Worm (Caenorhabditis elegans): ENCODE measurements around the gene ran-3.
A peak's percentile ranks its signal among the peaks of the same experiment; 100 is the strongest.

Gene ran-3

ce11 chrII:8295296-8295695 lies 29.6 kb downstream of the ran-3 start, which contains the start of gene nlp-55:
TSS of gene nlp-55 (minus strand) at chrII:8295396.
- TF ChIP-seq lin-14 (GFP tag; optimal IDR thresholded peaks at IDR 0.05), result peak; percentile 7
- TF ChIP-seq skn-1 (tag; optimal IDR thresholded peaks at IDR 0.05), result no peak
- no peak for TF ChIP-seq ceh-63 (GFP tag; optimal IDR thresholded peaks at IDR 0.05)
- no peak for TF ChIP-seq egl-13 (tag; optimal IDR thresholded peaks at IDR 0.05)
- TF ChIP-seq lin-39 (tag; optimal IDR thresholded peaks at IDR 0.05), result no peak

ce11 chrII:8285837-8286236 lies 39.0 kb downstream of the ran-3 start:
- peak; percentile 35 for TF ChIP-seq ama-1 (optimal IDR thresholded peaks at IDR 0.05)

DNA sequence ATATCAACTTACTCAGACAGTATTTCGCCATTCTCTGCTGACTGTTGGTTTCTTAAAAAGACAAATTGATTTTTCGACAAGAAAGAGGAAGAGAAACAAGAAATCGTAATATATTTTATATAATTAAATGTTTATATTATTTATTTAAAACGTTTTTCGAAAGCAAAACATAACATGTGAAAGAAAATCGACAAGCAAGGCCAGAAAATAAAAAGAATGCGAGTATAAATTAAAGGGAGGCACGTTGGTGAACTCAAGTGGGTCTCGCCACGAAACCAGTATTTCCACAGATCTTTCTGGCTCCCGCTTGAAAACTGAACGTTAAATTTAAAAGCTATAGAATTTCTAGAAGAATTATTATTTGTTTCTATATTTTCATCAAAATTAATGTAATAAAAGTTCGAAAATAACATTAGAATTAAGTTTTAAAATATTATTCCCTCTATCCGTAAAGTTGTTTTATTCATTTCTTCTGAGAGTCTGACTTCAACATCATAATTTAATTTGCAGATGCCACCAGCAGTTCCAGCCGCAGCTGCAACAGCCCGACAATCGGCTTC lies 41.6 kb downstream of the ran-3 start, which contains the start of the genes nst-1 and cct-4:
Gene nst-1 (minus strand): TSS at position 51 of the 560 bp plus-strand sequence.
Gene cct-4 (plus strand): TSS at position 510 of the 560 bp plus-strand sequence.
- no peak for TF ChIP-seq jun-1 (tag; optimal IDR thresholded peaks at IDR 0.05)
- TF ChIP-seq nhr-28 (tag; optimal IDR thresholded peaks at IDR 0.05), result no peak
- TF ChIP-seq aha-1 (tag; optimal IDR thresholded peaks at IDR 0.05), result no peak
- TF ChIP-seq lin-14 (GFP tag; optimal IDR thresholded peaks at IDR 0.05), result no peak
- no peak for TF ChIP-seq nhr-76 (tag; optimal IDR thresholded peaks at IDR 0.05)
- no peak for TF ChIP-seq fkh-10 (GFP tag; optimal IDR thresholded peaks at IDR 0.05)
- no peak for TF ChIP-seq alr-1 (tag; optimal IDR thresholded peaks at IDR 0.05; ENCODE audit: borderline replicate concordance)
- TF ChIP-seq isw-1 (GFP tag; IDR thresholded peaks at IDR 0.05), result no peak
- TF ChIP-seq efl-3 (GFP tag; optimal IDR thresholded peaks at IDR 0.05), result no peak
- TF ChIP-seq vab-15 (tag; optimal IDR thresholded peaks at IDR 0.05), result no peak
- TF ChIP-seq C34B4.2 (tag; optimal IDR thresholded peaks at IDR 0.05), result no peak
- TF ChIP-seq mdl-1 (tag; optimal IDR thresholded peaks at IDR 0.05), result no peak
- no peak for TF ChIP-seq ces-1 (GFP tag; optimal IDR thresholded peaks at IDR 0.05)
- no peak for TF ChIP-seq lin-13 (GFP tag; optimal IDR thresholded peaks at IDR 0.05)
- no peak for TF ChIP-seq grh-1 (GFP tag; IDR thresholded peaks at IDR 0.05)
- TF ChIP-seq sup-37 (GFP tag; optimal IDR thresholded peaks at IDR 0.05), result no peak
- TF ChIP-seq unc-98 (GFP tag; IDR thresholded peaks at IDR 0.05), result no peak
- TF ChIP-seq efl-1 (optimal IDR thresholded peaks at IDR 0.05), result peak; percentile 41 to 58
- peak; percentile 47 to 82 for TF ChIP-seq efl-1 (GFP tag; optimal IDR thresholded peaks at IDR 0.05 in 1 of 2)
- no peak for TF ChIP-seq tbx-2 (tag; optimal IDR thresholded peaks at IDR 0.05)
- TF ChIP-seq Y116A8C.19 (tag; optimal IDR thresholded peaks at IDR 0.05; ENCODE audit: borderline replicate concordance), result no peak
- no peak for TF ChIP-seq hpl-2 (GFP tag; optimal IDR thresholded peaks at IDR 0.05)
- no peak for TF ChIP-seq unc-86 (tag; optimal IDR thresholded peaks at IDR 0.05)
- no peak for TF ChIP-seq tlp-1 (tag; optimal IDR thresholded peaks at IDR 0.05)
- TF ChIP-seq dpl-1 (GFP tag; optimal IDR thresholded peaks at IDR 0.05), result peak; percentile 1 to 63 (median 40)
- TF ChIP-seq sox-4 (tag; optimal IDR thresholded peaks at IDR 0.05), result no peak
- peak in 1 of 6 experiments; percentile 45 for TF ChIP-seq elt-3 (tag; optimal IDR thresholded peaks at IDR 0.05)
- no peak for TF ChIP-seq C04F5.9 (tag; optimal IDR thresholded peaks at IDR 0.05)
- no peak for TF ChIP-seq nhr-12 (tag; optimal IDR thresholded peaks at IDR 0.05)
- TF ChIP-seq fos-1 (tag; optimal IDR thresholded peaks at IDR 0.05), result no peak
- TF ChIP-seq nhr-90 (tag; optimal IDR thresholded peaks at IDR 0.05; ENCODE audit: poor library complexity), result no peak
- peak; percentile 36 to 67 for TF ChIP-seq lsy-2 (tag; optimal IDR thresholded peaks at IDR 0.05)
- no peak for TF ChIP-seq zag-1 (tag; optimal IDR thresholded peaks at IDR 0.05)
- no peak for TF ChIP-seq lin-15B (tag; optimal IDR thresholded peaks at IDR 0.05)
- peak; percentile 70 for TF ChIP-seq mep-1 (tag; optimal IDR thresholded peaks at IDR 0.05)
- TF ChIP-seq ama-1 (optimal IDR thresholded peaks at IDR 0.05), result no peak
- no peak for TF ChIP-seq pax-3 (tag; optimal IDR thresholded peaks at IDR 0.05)
- TF ChIP-seq rnt-1 (tag; optimal IDR thresholded peaks at IDR 0.05), result no peak
- TF ChIP-seq hlh-17 (GFP tag; optimal IDR thresholded peaks at IDR 0.05; ENCODE audit: borderline replicate concordance), result no peak
- no peak for TF ChIP-seq fkh-8 (tag; optimal IDR thresholded peaks at IDR 0.05)
- no peak for TF ChIP-seq lin-39 (tag; optimal IDR thresholded peaks at IDR 0.05)
- TF ChIP-seq snu-23 (GFP tag; optimal IDR thresholded peaks at IDR 0.05), result peak; percentile 21
- TF ChIP-seq nhr-19 (GFP tag; conservative IDR thresholded peaks at IDR 0.05), result no peak
- TF ChIP-seq fkh-4 (tag; optimal IDR thresholded peaks at IDR 0.05; ENCODE audit: borderline replicate concordance), result no peak
- no peak for TF ChIP-seq sptf-1 (tag; optimal IDR thresholded peaks at IDR 0.05)
- TF ChIP-seq egl-27 (tag; optimal IDR thresholded peaks at IDR 0.05), result no peak
